Worm (Caenorhabditis elegans) whole organism, mixed stage, embryonic: ENCODE data around the gene F32E10.9.

Experiments used
- flh-1 ChIP-seq: fragments of 200-800 bp; sonication (Bioruptor generic); optimal IDR thresholded peaks from 2 replicates; lab custom pipeline; 2018; ENCODE audit warnings: mild to moderate bottlenecking, missing genetic modification characterization, moderate library complexity, missing compliant biosample characterization
- nhr-237 ChIP-seq: fragments of 150-350 bp; optimal IDR thresholded peaks from 2 replicates; lab custom pipeline; 2014; ENCODE audit warnings: missing biosample characterization, missing genetic modification characterization
- pha-4 ChIP-seq: fragments of 150-350 bp; optimal IDR thresholded peaks from 2 replicates; lab custom pipeline; 2018; ENCODE audit warnings: missing biosample characterization, missing genetic modification reagents, missing genetic modification characterization
- unc-120 ChIP-seq: sonication (generic microtip); optimal IDR thresholded peaks from 2 replicates; lab custom pipeline; 2017; ENCODE audit warnings: missing genetic modification characterization, missing compliant biosample characterization; ENCODE audit not compliant: poor library complexity, severe bottlenecking
- ztf-11 ChIP-seq: fragments of 150-350 bp; optimal IDR thresholded peaks from 2 replicates; lab custom pipeline; 2014; ENCODE audit warnings: missing biosample characterization, missing genetic modification characterization

ce11 chrIV:7605413-7605812 lies 41.7 kb upstream of the F32E10.9 start:
- TF ChIP-seq ztf-11 (tag; lab: Kevin White, UChicago) (no peak), flh-1 (GFP tag; lab: Kevin White, UChicago) (no peak), pha-4 (tag; lab: Kevin White, UChicago) (no peak), unc-120 (tag; lab: Kevin White, UChicago) (no peak), nhr-237 (tag; lab: Kevin White, UChicago) (no peak)
